Fruit fly (Drosophila melanogaster) whole organism, embryonic: ENCODE results near the gene CG3679.

Source experiments
- Bteb2 ChIP-seq: fragments of 200-800 bp; sonication (Bioruptor generic); optimal IDR thresholded peaks from 2 replicates; lab custom pipeline; 2016; ENCODE audit warnings: missing biosample characterization, missing genetic modification characterization
- CG10147 ChIP-seq: fragments of 200-800 bp; sonication (Bioruptor generic); optimal IDR thresholded peaks from 2 replicates; lab custom pipeline; 2019; ENCODE audit warnings: missing biosample characterization, mild to moderate bottlenecking, missing genetic modification characterization, moderate library complexity
- CG10321 ChIP-seq: fragments of 200-800 bp; sonication (Bioruptor generic); IDR thresholded peaks from 2 replicates; pipeline ENCODE4 v1.3.6; 2022; ENCODE audit warnings: missing biosample characterization, missing genetic modification characterization
- CG10462 ChIP-seq: fragments of 200-800 bp; sonication (Bioruptor generic); optimal IDR thresholded peaks from 2 replicates; lab custom pipeline; 2016; ENCODE audit warnings: missing biosample characterization, missing genetic modification characterization
- CG11696 ChIP-seq: fragments of 200-800 bp; sonication (Bioruptor generic); IDR thresholded peaks from 2 replicates; pipeline ENCODE4 v1.3.6; 2022; ENCODE audit warnings: missing biosample characterization, missing genetic modification characterization
- CG12071 ChIP-seq: fragments of 200-800 bp; sonication (Bioruptor generic); optimal IDR thresholded peaks from 3 replicates; lab custom pipeline; 2018; ENCODE audit warnings: missing biosample characterization, mild to moderate bottlenecking, missing genetic modification characterization
- CG15073 ChIP-seq: fragments of 200-800 bp; sonication (Bioruptor generic); optimal IDR thresholded peaks from 2 replicates; lab custom pipeline; 2016; ENCODE audit warnings: missing biosample characterization, missing genetic modification characterization
- CG16779 ChIP-seq: fragments of 200-800 bp; sonication (Bioruptor generic); IDR thresholded peaks from 2 replicates; pipeline ENCODE4 v1.3.6; 2022; ENCODE audit warnings: missing biosample characterization, missing genetic modification characterization
- CG16863 ChIP-seq: fragments of 200-800 bp; sonication (Bioruptor generic); optimal IDR thresholded peaks from 3 replicates; lab custom pipeline; 2016; ENCODE audit warnings: missing biosample characterization, missing genetic modification characterization
- CG17359 ChIP-seq: fragments of 200-800 bp; sonication (Bioruptor generic); optimal IDR thresholded peaks from 3 replicates; lab custom pipeline; 2018; ENCODE audit warnings: missing biosample characterization, mild to moderate bottlenecking, missing genetic modification characterization, moderate library complexity
- CG17802 ChIP-seq: fragments of 200-800 bp; sonication (Bioruptor generic); optimal IDR thresholded peaks from 2 replicates; lab custom pipeline; 2018; ENCODE audit warnings: missing biosample characterization, mild to moderate bottlenecking, missing genetic modification characterization, moderate library complexity
- CG3065 ChIP-seq: fragments of 200-800 bp; sonication (Bioruptor generic); optimal IDR thresholded peaks from 2 replicates; lab custom pipeline; 2016; ENCODE audit warnings: missing biosample characterization, missing genetic modification characterization
- CG3281 ChIP-seq: fragments of 200-800 bp; sonication (Bioruptor generic); optimal IDR thresholded peaks from 3 replicates; lab custom pipeline; 2017; ENCODE audit warnings: missing biosample characterization, mild to moderate bottlenecking, missing genetic modification characterization
- CG33213 ChIP-seq: fragments of 200-800 bp; sonication (Bioruptor generic); optimal IDR thresholded peaks from 3 replicates; lab custom pipeline; 2016; ENCODE audit warnings: missing biosample characterization, missing genetic modification characterization
- CG3995 ChIP-seq: fragments of 200-800 bp; sonication (Bioruptor generic); optimal IDR thresholded peaks from 3 replicates; lab custom pipeline; 2016; ENCODE audit warnings: missing biosample characterization, missing genetic modification characterization
- CG8089 ChIP-seq: fragments of 200-800 bp; sonication (Bioruptor generic); optimal IDR thresholded peaks from 3 replicates; lab custom pipeline; 2016; ENCODE audit warnings: missing biosample characterization, missing genetic modification characterization
- CG9215 ChIP-seq: fragments of 200-800 bp; sonication (Bioruptor generic); IDR thresholded peaks from 2 replicates; pipeline ENCODE4 v1.3.6; 2022; ENCODE audit warnings: missing biosample characterization, missing genetic modification characterization
- CG9609 ChIP-seq: fragments of 200-800 bp; sonication (Bioruptor generic); optimal IDR thresholded peaks from 3 replicates; lab custom pipeline; 2016; ENCODE audit warnings: missing biosample characterization, missing genetic modification characterization
- ERR ChIP-seq: fragments of 200-800 bp; sonication (Bioruptor generic); optimal IDR thresholded peaks from 2 replicates; lab custom pipeline; 2016; ENCODE audit warnings: missing biosample characterization, missing genetic modification characterization
- GATAe ChIP-seq: fragments of 200-800 bp; sonication (Bioruptor generic); conservative IDR thresholded peaks from 2 replicates; pipeline ENCODE4 v1.3.6; 2022; ENCODE audit warnings: missing biosample characterization, missing genetic modification characterization
- Gug ChIP-seq: fragments of 200-800 bp; sonication (Bioruptor generic); IDR thresholded peaks from 4 replicates; pipeline ENCODE4 v1.3.6; 2022; ENCODE audit warnings: missing biosample characterization, missing genetic modification characterization
- HmgD ChIP-seq: fragments of 200-800 bp; sonication (Bioruptor generic); optimal IDR thresholded peaks from 3 replicates; lab custom pipeline; 2016; ENCODE audit warnings: missing biosample characterization, missing genetic modification characterization
- HmgZ ChIP-seq: fragments of 200-800 bp; sonication (Bioruptor generic); optimal IDR thresholded peaks from 2 replicates; lab custom pipeline; 2018; ENCODE audit warnings: missing biosample characterization, mild to moderate bottlenecking, missing genetic modification characterization
- NC2β ChIP-seq: fragments of 200-800 bp; sonication (Bioruptor generic); optimal IDR thresholded peaks from 2 replicates; lab custom pipeline; 2016; ENCODE audit warnings: missing biosample characterization, missing genetic modification characterization
- NK7.1 ChIP-seq: fragments of 200-800 bp; sonication (Bioruptor generic); optimal IDR thresholded peaks from 3 replicates; lab custom pipeline; 2016; ENCODE audit warnings: missing biosample characterization, missing genetic modification characterization
- Rx ChIP-seq: fragments of 200-800 bp; sonication (Bioruptor generic); IDR thresholded peaks from 2 replicates; pipeline ENCODE4 v1.3.6; 2022; ENCODE audit warnings: missing biosample characterization, missing genetic modification characterization
- Spps ChIP-seq: fragments of 200-800 bp; sonication (Bioruptor generic); optimal IDR thresholded peaks from 2 replicates; lab custom pipeline; 2018; ENCODE audit warnings: missing biosample characterization, mild to moderate bottlenecking, missing genetic modification characterization
- Stat92E ChIP-seq, 3 experiments: fragments of >200 bp in 2 of 3; fragments of 200-800 bp in 1 of 3; sonication (Bioruptor generic) in 1 of 3; optimal IDR thresholded peaks; 2 replicates each; lab custom pipeline; 2017 to 2019; ENCODE audit warnings: missing biosample characterization in 3 of 3, missing genetic modification characterization in 3 of 3, mild to moderate bottlenecking in 1 of 3, moderate library complexity in 1 of 3
- Taf1 ChIP-seq: fragments of 200-800 bp; sonication (Bioruptor generic); IDR thresholded peaks from 2 replicates; pipeline ENCODE4 v1.3.6; 2022; ENCODE audit warnings: missing biosample characterization, missing genetic modification characterization
- Trl ChIP-seq, 3 experiments: fragments of >200 bp in 2 of 3; fragments of 200-800 bp in 1 of 3; sonication (Bioruptor generic) in 1 of 3; optimal IDR thresholded peaks; 2 replicates in 1 of 3; 3 replicates in 2 of 3; lab custom pipeline; 2016 to 2017; ENCODE audit warnings: missing biosample characterization in 1 of 3, missing genetic modification characterization in 1 of 3
- Usf ChIP-seq: fragments of 200-800 bp; sonication (Bioruptor generic); optimal IDR thresholded peaks from 2 replicates; lab custom pipeline; 2017; ENCODE audit warnings: missing genotype, missing biosample characterization, missing genetic modification characterization
- chm ChIP-seq: fragments of 200-800 bp; sonication (Bioruptor generic); IDR thresholded peaks from 2 replicates; pipeline ENCODE4 v1.3.6; 2022; ENCODE audit warnings: missing biosample characterization, missing genetic modification characterization
- crp ChIP-seq, 2 experiments: fragments of 200-800 bp; sonication (Bioruptor generic); optimal IDR thresholded peaks; 2 replicates in 1 of 2; 3 replicates in 1 of 2; lab custom pipeline; 2017; ENCODE audit warnings: missing biosample characterization in 2 of 2, missing genetic modification characterization in 2 of 2, mild to moderate bottlenecking in 1 of 2, moderate library complexity in 1 of 2
- dm ChIP-seq: fragments of 200-800 bp; sonication (Bioruptor generic); optimal IDR thresholded peaks from 3 replicates; lab custom pipeline; 2016; ENCODE audit warnings: missing biosample characterization, missing genetic modification characterization
- ewg ChIP-seq: fragments of 200-800 bp; sonication (Bioruptor generic); optimal IDR thresholded peaks from 3 replicates; lab custom pipeline; 2017; ENCODE audit warnings: mild to moderate bottlenecking, missing biosample characterization, missing genetic modification reagents, missing genetic modification characterization
- eyg ChIP-seq: fragments of 200-800 bp; sonication (Bioruptor generic); optimal IDR thresholded peaks from 3 replicates; lab custom pipeline; 2016; ENCODE audit warnings: missing biosample characterization, missing genetic modification characterization
- fd64A ChIP-seq: fragments of 200-800 bp; sonication (Bioruptor generic); optimal IDR thresholded peaks from 3 replicates; lab custom pipeline; 2018; ENCODE audit warnings: missing biosample characterization, mild to moderate bottlenecking, missing genetic modification characterization
- gt ChIP-seq: fragments of 200-800 bp; sonication (Bioruptor generic); IDR thresholded peaks from 2 replicates; pipeline ENCODE4 v1.3.6; 2022; ENCODE audit warnings: missing biosample characterization, missing genetic modification characterization
- kni ChIP-seq: fragments of 200-800 bp; sonication (Bioruptor generic); optimal IDR thresholded peaks from 3 replicates; lab custom pipeline; 2017; ENCODE audit warnings: mild to moderate bottlenecking, missing biosample characterization, missing genetic modification reagents, missing genetic modification characterization
- lov ChIP-seq, 2 experiments: fragments of 200-800 bp in 1 of 2; fragments of >200 bp in 1 of 2; sonication (Bioruptor generic) in 1 of 2; IDR thresholded peaks in 1 of 2; optimal IDR thresholded peaks in 1 of 2; 2 replicates in 1 of 2; 3 replicates in 1 of 2; pipeline versions ENCODE4 v1.3.6 to Lab custom; 2017 to 2022; ENCODE audit warnings: missing biosample characterization in 1 of 2, missing genetic modification characterization in 1 of 2
- nau ChIP-seq: fragments of 200-800 bp; sonication (Bioruptor generic); optimal IDR thresholded peaks from 3 replicates; lab custom pipeline; 2017; ENCODE audit warnings: missing biosample characterization, mild to moderate bottlenecking, missing genetic modification characterization, missing genetic modification reagents
- pita ChIP-seq: fragments of 200-800 bp; sonication (Bioruptor generic); optimal IDR thresholded peaks from 2 replicates; lab custom pipeline; 2017; ENCODE audit warnings: missing biosample characterization, mild to moderate bottlenecking, missing genetic modification characterization
- pum ChIP-seq: fragments of 200-800 bp; sonication (Bioruptor generic); optimal IDR thresholded peaks from 2 replicates; lab custom pipeline; 2016; ENCODE audit warnings: missing biosample characterization, missing genetic modification characterization
- rib ChIP-seq: fragments of 200-800 bp; sonication (Bioruptor generic); IDR thresholded peaks from 2 replicates; pipeline ENCODE4 v1.3.6; 2022; ENCODE audit warnings: missing biosample characterization, missing genetic modification characterization
- sim ChIP-seq: fragments of 200-800 bp; sonication (Bioruptor generic); IDR thresholded peaks from 2 replicates; pipeline ENCODE4 v1.3.6; 2022; ENCODE audit warnings: missing biosample characterization, missing genetic modification characterization
- slou ChIP-seq: fragments of 200-800 bp; sonication (Bioruptor generic); optimal IDR thresholded peaks from 3 replicates; lab custom pipeline; 2016; ENCODE audit warnings: missing biosample characterization, missing genetic modification characterization
- sug ChIP-seq: fragments of 200-800 bp; optimal IDR thresholded peaks from 2 replicates; lab custom pipeline; 2019; ENCODE audit warnings: missing biosample characterization, mild to moderate bottlenecking, missing genetic modification characterization, moderate library complexity
- ttk ChIP-seq: fragments of 200-800 bp; sonication (Bioruptor generic); IDR thresholded peaks from 2 replicates; pipeline ENCODE4 v2.1.2; 2022; ENCODE audit warnings: missing biosample characterization, missing genetic modification characterization
- zen ChIP-seq: fragments of 200-800 bp; sonication (Bioruptor generic); optimal IDR thresholded peaks from 3 replicates; lab custom pipeline; 2018; ENCODE audit warnings: missing biosample characterization, mild to moderate bottlenecking, missing genetic modification characterization, moderate library complexity
- zfh2 ChIP-seq: fragments of 200-800 bp; sonication (Bioruptor generic); optimal IDR thresholded peaks from 2 replicates; lab custom pipeline; 2016; ENCODE audit warnings: missing biosample characterization, missing genetic modification characterization

CG3679 gene

dm6 chrX:16263415-16263814 lies 40.3 kb upstream of the CG3679 start (continued):
- no peak for TF ChIP-seq kni
- peak; percentile 51 for TF ChIP-seq sug (tag; lab: Kevin White, UChicago)
- peak; percentile 56 for TF ChIP-seq Taf1
- TF ChIP-seq CG10321 (GFP tag; lab: Robert Waterston, UW): peak; percentile 29; the same call in 1 of the 2 replicates
- peak; percentile 30 for TF ChIP-seq CG16863 (GFP tag; lab: Kevin White, UChicago)
- TF ChIP-seq ERR (GFP tag; lab: Kevin White, UChicago): no peak
- TF ChIP-seq Rx: peak; percentile 60
- peak; percentile 30; the same call in 1 of the 2 replicates for TF ChIP-seq rib (GFP tag; lab: Robert Waterston, UW)
- TF ChIP-seq CG15073: peak; percentile 38
- no peak for TF ChIP-seq Stat92E (GFP tag; optimal IDR thresholded peaks at IDR 0.05; lab: Kevin White, UChicago)
- peak; percentile 70 for TF ChIP-seq chm
- TF ChIP-seq CG3065 (GFP tag; lab: Kevin White, UChicago): peak; percentile 13
- TF ChIP-seq eyg: no peak
- peak; percentile 71 for TF ChIP-seq HmgZ (tag; lab: Kevin White, UChicago)
- TF ChIP-seq GATAe (GFP tag; lab: Robert Waterston, UW): no peak; the same call in 1 of the 2 replicates
- peak; percentile 57; the same call in 2 of the 4 replicates for TF ChIP-seq Gug (GFP tag; lab: Robert Waterston, UW)
- TF ChIP-seq Spps (tag; lab: Kevin White, UChicago): peak; percentile 73
- peak; percentile 50 for TF ChIP-seq ewg (GFP tag; lab: Kevin White, UChicago)
- TF ChIP-seq CG11696 (GFP tag; lab: Robert Waterston, UW): peak; percentile 88
- peak; percentile 74 for TF ChIP-seq CG10147 (GFP tag; lab: Kevin White, UChicago)
- TF ChIP-seq CG17802 (tag; lab: Kevin White, UChicago): peak; percentile 43
- peak; percentile 84 for TF ChIP-seq CG17359 (tag; lab: Kevin White, UChicago)
- peak; percentile 53 for TF ChIP-seq fd64A (GFP tag; lab: Kevin White, UChicago)
- TF ChIP-seq HmgD (GFP tag; lab: Kevin White, UChicago): no peak
- no peak for TF ChIP-seq dm (GFP tag; lab: Kevin White, UChicago)
- TF ChIP-seq zen (tag; lab: Kevin White, UChicago): peak; percentile 81
- TF ChIP-seq NK7.1: peak; percentile 1
- peak; percentile 45 for TF ChIP-seq CG8089 (GFP tag; lab: Kevin White, UChicago)
- no peak for TF ChIP-seq CG3995 (GFP tag; lab: Kevin White, UChicago)
- TF ChIP-seq crp (GFP tag; optimal IDR thresholded peaks at IDR 0.05; lab: Kevin White, UChicago): no peak
- 0 out of 2 replicates have a peak, but pooled peaks have one; percentile 62 for TF ChIP-seq sim (GFP tag; lab: Robert Waterston, UW)
- peak; percentile 63 for TF ChIP-seq CG10462 (GFP tag; lab: Kevin White, UChicago)
- peak; percentile 72 for TF ChIP-seq CG3281 (GFP tag; lab: Kevin White, UChicago)
- peak; percentile 22 for TF ChIP-seq CG33213 (GFP tag; lab: Kevin White, UChicago)
- no peak for TF ChIP-seq Trl (optimal IDR thresholded peaks at IDR 0.05; lab: Kevin White, UChicago)
- TF ChIP-seq Trl (GFP tag; optimal IDR thresholded peaks at IDR 0.05; lab: Kevin White, UChicago): peak; percentile 46
- TF ChIP-seq nau: peak; percentile 55
- TF ChIP-seq zfh2 (GFP tag; lab: Kevin White, UChicago): peak; percentile 17
- TF ChIP-seq CG16779 (GFP tag; lab: Robert Waterston, UW): no peak
- TF ChIP-seq ttk (GFP tag; lab: Robert Waterston, UW): peak; percentile 76
- peak; percentile 12 for TF ChIP-seq CG9609 (GFP tag; lab: Kevin White, UChicago)
- peak; percentile 59 for TF ChIP-seq pum (GFP tag; lab: Kevin White, UChicago)
- TF ChIP-seq CG12071 (GFP tag; lab: Kevin White, UChicago): peak; percentile 65
- peak; percentile 42 for TF ChIP-seq NC2β (GFP tag; lab: Kevin White, UChicago)
- TF ChIP-seq pita (GFP tag; lab: Kevin White, UChicago): no peak
- no peak for TF ChIP-seq lov (optimal IDR thresholded peaks at IDR 0.05; lab: Kevin White, UChicago)
- 0 out of 3 replicates have a peak, but pooled peaks have one; percentile 66 for TF ChIP-seq lov (GFP tag; IDR thresholded peaks at IDR 0.05; lab: Robert Waterston, UW)
- no peak for TF ChIP-seq gt
- peak; percentile 67 for TF ChIP-seq slou (GFP tag; lab: Kevin White, UChicago)
- peak; percentile 60 for TF ChIP-seq CG9215 (GFP tag; lab: Robert Waterston, UW)
- peak; percentile 55 for TF ChIP-seq Usf (GFP tag; lab: Kevin White, UChicago)
- peak; percentile 45 for TF ChIP-seq Bteb2 (GFP tag; lab: Kevin White, UChicago)
